Fruit fly (Drosophila melanogaster) whole organism, embryonic: ENCODE measurements around the gene CG7675.

Experiments used
- Abd-B ChIP-seq: fragments of 200-800 bp; sonication (Bioruptor generic); optimal IDR thresholded peaks from 2 replicates; lab custom pipeline; 2018; ENCODE audit warnings: missing biosample characterization, mild to moderate bottlenecking, missing genetic modification characterization, moderate library complexity
- Bdp1 ChIP-seq: fragments of 200-800 bp; sonication (Bioruptor generic); optimal IDR thresholded peaks from 3 replicates; lab custom pipeline; 2016; ENCODE audit warnings: missing biosample characterization, missing genetic modification characterization
- BtbVII ChIP-seq: fragments of 200-800 bp; sonication (Bioruptor generic); optimal IDR thresholded peaks from 3 replicates; lab custom pipeline; 2017; ENCODE audit warnings: missing biosample characterization, mild to moderate bottlenecking, missing genetic modification characterization
- CG10654 ChIP-seq: fragments of 200-800 bp; sonication (Bioruptor generic); optimal IDR thresholded peaks from 2 replicates; lab custom pipeline; 2016; ENCODE audit warnings: missing biosample characterization, missing genetic modification characterization
- CG10979 ChIP-seq: fragments of 200-800 bp; sonication (Bioruptor generic); optimal IDR thresholded peaks from 2 replicates; lab custom pipeline; 2018; ENCODE audit warnings: missing biosample characterization, mild to moderate bottlenecking, missing genetic modification characterization, moderate library complexity
- CG12071 ChIP-seq: fragments of 200-800 bp; sonication (Bioruptor generic); optimal IDR thresholded peaks from 3 replicates; lab custom pipeline; 2018; ENCODE audit warnings: missing biosample characterization, mild to moderate bottlenecking, missing genetic modification characterization
- CG12155 ChIP-seq: fragments of 200-800 bp; sonication (Bioruptor generic); optimal IDR thresholded peaks from 3 replicates; lab custom pipeline; 2016; ENCODE audit warnings: missing biosample characterization, missing genetic modification characterization
- CG12236 ChIP-seq: fragments of 200-800 bp; sonication (Bioruptor generic); optimal IDR thresholded peaks from 2 replicates; lab custom pipeline; 2016; ENCODE audit warnings: missing biosample characterization, missing genetic modification characterization
- CG12659 ChIP-seq: fragments of 200-800 bp; sonication (Bioruptor generic); optimal IDR thresholded peaks from 3 replicates; lab custom pipeline; 2017; ENCODE audit warnings: mild to moderate bottlenecking, missing biosample characterization, missing genetic modification reagents, missing genetic modification characterization
- CG12744 ChIP-seq: fragments of 200-800 bp; sonication (Bioruptor generic); optimal IDR thresholded peaks from 2 replicates; lab custom pipeline; 2016; ENCODE audit warnings: missing biosample characterization, missing genetic modification characterization
- CG14441 ChIP-seq: fragments of 200-800 bp; sonication (Bioruptor generic); IDR thresholded peaks from 2 replicates; pipeline ENCODE4 v1.3.6; 2022; ENCODE audit warnings: missing biosample characterization, missing genetic modification characterization
- CG15011 ChIP-seq: fragments of 200-800 bp; sonication (Bioruptor generic); optimal IDR thresholded peaks from 3 replicates; lab custom pipeline; 2018; ENCODE audit warnings: missing biosample characterization, mild to moderate bottlenecking, missing genetic modification characterization
- CG15479 ChIP-seq: fragments of 200-800 bp; sonication (Bioruptor generic); optimal IDR thresholded peaks from 3 replicates; lab custom pipeline; 2019; ENCODE audit warnings: missing biosample characterization, mild to moderate bottlenecking, missing genetic modification characterization, moderate library complexity
- CG17385 ChIP-seq: fragments of 200-800 bp; sonication (Bioruptor generic); optimal IDR thresholded peaks from 3 replicates; lab custom pipeline; 2018; ENCODE audit warnings: missing biosample characterization, mild to moderate bottlenecking, missing genetic modification characterization
- CG18262 ChIP-seq: fragments of 200-800 bp; optimal IDR thresholded peaks from 3 replicates; lab custom pipeline; 2019; ENCODE audit warnings: missing biosample characterization, mild to moderate bottlenecking, missing genetic modification characterization, moderate library complexity
- CG3065 ChIP-seq: fragments of 200-800 bp; sonication (Bioruptor generic); optimal IDR thresholded peaks from 2 replicates; lab custom pipeline; 2016; ENCODE audit warnings: missing biosample characterization, missing genetic modification characterization
- CG32532 ChIP-seq: fragments of 200-800 bp; sonication (Bioruptor generic); IDR thresholded peaks from 2 replicates; pipeline ENCODE4 v1.3.6; 2022; ENCODE audit warnings: missing biosample characterization, missing genetic modification characterization
- CG34422 ChIP-seq: fragments of 200-800 bp; sonication (Bioruptor generic); IDR thresholded peaks from 3 replicates; pipeline ENCODE4 v1.3.6; 2022; ENCODE audit warnings: missing biosample characterization, missing genetic modification characterization
- CG3726 ChIP-seq: fragments of 200-800 bp; sonication (Bioruptor generic); IDR thresholded peaks from 3 replicates; pipeline ENCODE4, ENCODE4 v1.3.6; 2022; ENCODE audit warnings: missing biosample characterization, missing genetic modification characterization
- CG4360 ChIP-seq: fragments of 200-800 bp; sonication (Bioruptor generic); IDR thresholded peaks from 2 replicates; pipeline ENCODE4 v1.3.6; 2022; ENCODE audit warnings: missing biosample characterization, missing genetic modification characterization
- CG4820 ChIP-seq: fragments of 200-800 bp; sonication (Bioruptor generic); optimal IDR thresholded peaks from 3 replicates; lab custom pipeline; 2016; ENCODE audit warnings: missing biosample characterization, missing genetic modification characterization
- CG4854 ChIP-seq: fragments of 200-800 bp; sonication (Bioruptor generic); optimal IDR thresholded peaks from 2 replicates; lab custom pipeline; 2016; ENCODE audit warnings: missing biosample characterization, missing genetic modification characterization, inconsistent platforms
- CG6689 ChIP-seq: fragments of 200-800 bp; sonication (Bioruptor generic); IDR thresholded peaks from 2 replicates; pipeline ENCODE4 v1.3.6; 2022; ENCODE audit warnings: missing biosample characterization, missing genetic modification characterization
- CG7839 ChIP-seq: fragments of 200-800 bp; sonication (Bioruptor generic); optimal IDR thresholded peaks from 3 replicates; lab custom pipeline; 2018; ENCODE audit warnings: missing biosample characterization, mild to moderate bottlenecking, missing genetic modification characterization, moderate library complexity
- CG7928 ChIP-seq: fragments of 200-800 bp; sonication (Bioruptor generic); optimal IDR thresholded peaks from 2 replicates; lab custom pipeline; 2017; ENCODE audit warnings: missing biosample characterization, mild to moderate bottlenecking, missing genetic modification characterization
- CG8765 ChIP-seq: fragments of 200-800 bp; sonication (Bioruptor generic); IDR thresholded peaks from 2 replicates; pipeline ENCODE4 v1.3.6; 2022; ENCODE audit warnings: missing biosample characterization, missing genetic modification characterization
- CrebB ChIP-seq: fragments of 200-800 bp; sonication (Bioruptor generic); optimal IDR thresholded peaks from 3 replicates; lab custom pipeline; 2018; ENCODE audit warnings: missing biosample characterization, mild to moderate bottlenecking, missing genetic modification characterization
- HHEX ChIP-seq: fragments of 200-800 bp; sonication (Bioruptor generic); optimal IDR thresholded peaks from 3 replicates; lab custom pipeline; 2017; ENCODE audit warnings: missing biosample characterization, mild to moderate bottlenecking, missing genetic modification characterization, missing genetic modification reagents
- HLH3B ChIP-seq: fragments of 200-800 bp; sonication (Bioruptor generic); IDR thresholded peaks from 2 replicates; pipeline ENCODE4 v1.3.6; 2022; ENCODE audit warnings: missing biosample characterization, missing genetic modification characterization
- Lim3 ChIP-seq: fragments of 200-800 bp; sonication (Bioruptor generic); IDR thresholded peaks from 2 replicates; pipeline ENCODE4 v1.3.6; 2022; ENCODE audit warnings: missing biosample characterization, missing genetic modification characterization
- Sox100B ChIP-seq: fragments of 200-800 bp; sonication (Bioruptor generic); optimal IDR thresholded peaks from 3 replicates; lab custom pipeline; 2018; ENCODE audit warnings: missing biosample characterization, mild to moderate bottlenecking, missing genetic modification characterization
- Taf1 ChIP-seq: fragments of 200-800 bp; sonication (Bioruptor generic); IDR thresholded peaks from 2 replicates; pipeline ENCODE4 v1.3.6; 2022; ENCODE audit warnings: missing biosample characterization, missing genetic modification characterization
- Xrp1 ChIP-seq: fragments of 200-800 bp; sonication (Bioruptor generic); IDR thresholded peaks from 2 replicates; pipeline ENCODE4 v1.3.6; 2022; ENCODE audit warnings: missing biosample characterization, missing genetic modification characterization
- YL-1 ChIP-seq: fragments of 200-800 bp; sonication (Bioruptor generic); optimal IDR thresholded peaks from 3 replicates; lab custom pipeline; 2017; ENCODE audit warnings: missing biosample characterization, mild to moderate bottlenecking, missing genetic modification characterization
- ap ChIP-seq: fragments of 200-800 bp; sonication (Bioruptor generic); IDR thresholded peaks from 2 replicates; pipeline ENCODE4 v1.3.6; 2022; ENCODE audit warnings: missing biosample characterization, missing genetic modification characterization
- ara ChIP-seq: fragments of 200-800 bp; sonication (Bioruptor generic); IDR thresholded peaks from 2 replicates; pipeline ENCODE4 v1.3.6; 2022; ENCODE audit warnings: missing biosample characterization, missing genetic modification characterization
- ase ChIP-seq: fragments of 200-800 bp; sonication (Bioruptor generic); IDR thresholded peaks from 3 replicates; pipeline ENCODE4 v1.3.6; 2022; ENCODE audit warnings: missing biosample characterization, missing genetic modification characterization
- bcd ChIP-seq: fragments of 200-800 bp; sonication (Bioruptor generic); optimal IDR thresholded peaks from 2 replicates; lab custom pipeline; 2017; ENCODE audit warnings: missing biosample characterization, mild to moderate bottlenecking, missing genetic modification characterization
- cas ChIP-seq: fragments of 200-800 bp; sonication (Bioruptor generic); IDR thresholded peaks from 2 replicates; pipeline ENCODE4 v1.3.6; 2022; ENCODE audit warnings: missing biosample characterization, missing genetic modification characterization
- en ChIP-seq: fragments of 200-800 bp; sonication (Bioruptor generic); optimal IDR thresholded peaks from 2 replicates; lab custom pipeline; 2016; ENCODE audit warnings: missing biosample characterization, missing genetic modification characterization
- ewg ChIP-seq: fragments of 200-800 bp; sonication (Bioruptor generic); optimal IDR thresholded peaks from 3 replicates; lab custom pipeline; 2017; ENCODE audit warnings: mild to moderate bottlenecking, missing biosample characterization, missing genetic modification reagents, missing genetic modification characterization
- fd3F ChIP-seq: fragments of 200-800 bp; sonication (Bioruptor generic); optimal IDR thresholded peaks from 2 replicates; lab custom pipeline; 2018; ENCODE audit warnings: missing biosample characterization, mild to moderate bottlenecking, missing genetic modification characterization, moderate library complexity
- ind ChIP-seq: fragments of 200-800 bp; sonication (Bioruptor generic); optimal IDR thresholded peaks from 3 replicates; lab custom pipeline; 2016; ENCODE audit warnings: missing biosample characterization, missing genetic modification characterization
- jing ChIP-seq: fragments of 200-800 bp; sonication (Bioruptor generic); optimal IDR thresholded peaks from 2 replicates; lab custom pipeline; 2018; ENCODE audit warnings: missing biosample characterization, mild to moderate bottlenecking, missing genetic modification characterization
- oc ChIP-seq: fragments of 200-800 bp; sonication (Bioruptor generic); optimal IDR thresholded peaks from 2 replicates; lab custom pipeline; 2018; ENCODE audit warnings: missing biosample characterization, mild to moderate bottlenecking, missing genetic modification characterization, moderate library complexity
- sc ChIP-seq, 3 experiments: fragments of >200 bp in 2 of 3; fragments of 200-800 bp in 1 of 3; sonication (Bioruptor generic) in 1 of 3; optimal IDR thresholded peaks; 2 replicates in 2 of 3; 3 replicates in 1 of 3; lab custom pipeline; 2017; ENCODE audit warnings: mild to moderate bottlenecking in 1 of 3, missing biosample characterization in 1 of 3, missing genetic modification characterization in 1 of 3, missing genetic modification reagents in 1 of 3
- sisA ChIP-seq: fragments of 200-800 bp; sonication (Bioruptor generic); IDR thresholded peaks from 2 replicates; pipeline ENCODE4 v1.3.6; 2022; ENCODE audit warnings: missing biosample characterization, missing genetic modification characterization
- so ChIP-seq: fragments of 200-800 bp; sonication (Bioruptor generic); IDR thresholded peaks from 3 replicates; pipeline ENCODE4 v1.3.6; 2022; ENCODE audit warnings: missing biosample characterization, missing genetic modification characterization
- tup ChIP-seq: fragments of 200-800 bp; sonication (Bioruptor generic); optimal IDR thresholded peaks from 2 replicates; lab custom pipeline; 2016; ENCODE audit warnings: missing biosample characterization, mild to moderate bottlenecking, missing genetic modification characterization, moderate library complexity
- yki ChIP-seq: fragments of >200 bp; optimal IDR thresholded peaks from 3 replicates; lab custom pipeline; 2018
- zfh2 ChIP-seq: fragments of 200-800 bp; sonication (Bioruptor generic); optimal IDR thresholded peaks from 2 replicates; lab custom pipeline; 2016; ENCODE audit warnings: missing biosample characterization, missing genetic modification characterization

CG7675 gene

DNA sequence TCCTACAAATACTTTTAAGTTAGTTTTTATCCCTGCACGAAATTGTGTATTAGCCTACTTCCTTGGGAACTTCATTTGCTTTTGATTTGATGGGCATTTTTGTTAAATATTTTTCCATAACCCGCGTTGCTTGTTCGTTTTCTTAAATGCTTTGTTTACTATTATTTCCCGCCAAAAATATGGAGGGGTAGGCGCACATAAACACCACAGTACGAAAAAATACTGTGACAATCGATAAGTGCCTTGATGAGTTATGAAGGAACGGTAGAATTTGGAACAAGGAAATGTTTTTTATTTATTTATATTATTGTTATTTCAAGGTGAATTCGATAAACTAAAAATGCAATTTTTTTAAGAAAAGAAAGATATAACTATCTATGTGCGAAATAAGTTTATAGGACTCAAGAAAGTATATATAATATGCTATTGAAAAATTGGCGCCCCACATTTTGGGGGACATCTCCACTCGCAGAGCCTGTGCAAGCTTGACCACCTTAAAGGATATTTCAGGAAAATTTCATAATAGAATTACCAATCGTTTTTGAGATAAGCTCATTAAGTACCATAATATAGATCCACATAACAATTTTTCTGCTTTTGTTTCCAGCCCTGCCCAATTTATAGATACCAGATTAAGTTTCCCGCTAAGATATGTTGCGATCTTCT lies 14.9 kb downstream of the CG7675 start, which contains the start of the genes WRNexo and Nup43 (continued):
- TF ChIP-seq CG12659 (GFP tag; lab: Kevin White, UChicago) (peak; percentile 53), CG3726 (no peak), HHEX (GFP tag; lab: Kevin White, UChicago) (no peak), so (GFP tag; lab: Robert Waterston, UW) (no peak), zfh2 (GFP tag; lab: Kevin White, UChicago) (peak; percentile 52), Sox100B (GFP tag; lab: Kevin White, UChicago) (no peak), CG15011 (GFP tag; lab: Kevin White, UChicago) (no peak), CG10654 (peak; percentile 25), ase (GFP tag; lab: Robert Waterston, UW) (no peak), ap (GFP tag; lab: Robert Waterston, UW) (no peak), CG18262 (tag; lab: Kevin White, UChicago) (peak; percentile 35), sisA (GFP tag; lab: Robert Waterston, UW) (peak; percentile 14; the same call in 1 of the 2 replicates), Abd-B (GFP tag; lab: Kevin White, UChicago) (peak; percentile 47), ara (no peak), CG7928 (GFP tag; lab: Kevin White, UChicago) (peak; percentile 87), CG4820 (peak; percentile 9), fd3F (GFP tag; lab: Kevin White, UChicago) (peak; percentile 24), CG8765 (no peak), yki (lab: Kevin White, UChicago) (no peak), CG32532 (GFP tag; lab: Robert Waterston, UW) (peak; percentile 59), Bdp1 (no peak), CG4854 (GFP tag; lab: Kevin White, UChicago) (no peak), CG14441 (peak; percentile 21; the same call in 1 of the 2 replicates), Taf1 (GFP tag; lab: Robert Waterston, UW) (no peak), CG17385 (GFP tag; lab: Kevin White, UChicago) (no peak), ind (peak; percentile 49), CG12071 (GFP tag; lab: Kevin White, UChicago) (no peak), Lim3 (GFP tag; lab: Robert Waterston, UW) (no peak), oc (tag; lab: Kevin White, UChicago) (no peak), HLH3B (GFP tag; lab: Robert Waterston, UW) (no peak), tup (no peak), cas (GFP tag; lab: Robert Waterston, UW) (peak; percentile 28; the same call in 1 of the 2 replicates), jing (GFP tag; lab: Kevin White, UChicago) (no peak), CG7839 (peak; percentile 45), CG10979 (peak; percentile 9), ewg (GFP tag; lab: Kevin White, UChicago) (no peak), BtbVII (GFP tag; lab: Kevin White, UChicago) (no peak), CG12236 (GFP tag; lab: Kevin White, UChicago) (no peak), CG12744 (GFP tag; lab: Kevin White, UChicago) (no peak), bcd (GFP tag; lab: Kevin White, UChicago) (peak; percentile 55), Xrp1 (GFP tag; lab: Robert Waterston, UW) (no peak), CG4360 (no peak), CG15479 (GFP tag; lab: Kevin White, UChicago) (no peak), YL-1 (GFP tag; lab: Kevin White, UChicago) (peak; percentile 23), CrebB (tag; lab: Kevin White, UChicago) (no peak), CG3065 (GFP tag; lab: Kevin White, UChicago) (no peak), CG12155 (GFP tag; lab: Kevin White, UChicago) (peak; percentile 40), en (GFP tag; lab: Kevin White, UChicago) (no peak), sc (optimal IDR thresholded peaks at IDR 0.05; lab: Kevin White, UChicago) (no peak), sc (GFP tag; optimal IDR thresholded peaks at IDR 0.05; lab: Kevin White, UChicago) (no peak), CG6689 (GFP tag; lab: Robert Waterston, UW) (peak; percentile 30; the same call in 1 of the 2 replicates), CG34422 (GFP tag; lab: Robert Waterston, UW) (peak; percentile 62; the same call in 2 of the 3 replicates)
